Worm (Caenorhabditis elegans): Measurements from ENCODE around the gene nkb-3.

DNA sequence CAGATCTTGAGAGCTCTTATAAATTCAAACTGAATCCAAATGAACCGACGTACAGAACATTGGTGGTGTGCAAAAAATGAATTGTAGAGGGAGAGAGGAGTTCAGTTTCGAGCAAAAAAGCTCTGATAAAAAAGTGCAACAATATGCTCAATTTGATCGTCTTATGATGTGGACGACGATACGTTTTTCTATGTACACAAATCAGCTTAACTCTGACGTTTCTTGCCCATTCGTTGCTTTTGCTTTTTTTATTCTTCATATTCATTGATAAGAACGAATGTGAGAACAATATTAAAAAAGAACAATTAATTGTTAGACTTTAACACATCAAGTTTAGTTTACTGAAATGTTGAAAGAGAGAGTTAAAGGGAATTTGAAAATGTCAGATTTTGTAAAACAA, 3.8 kb upstream of the nkb-3 start:
- TF ChIP-seq ama-1 (optimal IDR thresholded peaks at IDR 0.05) (no peak), ZK546.5 (tag; optimal IDR thresholded peaks at IDR 0.05) (no peak), jun-1 (tag; optimal IDR thresholded peaks at IDR 0.05) (no peak), mes-2 (tag; optimal IDR thresholded peaks at IDR 0.05; ENCODE audit: poor library complexity, severe bottlenecking) (no peak), dpl-1 (GFP tag; optimal IDR thresholded peaks at IDR 0.05) (no peak), madf-5 (GFP tag; IDR thresholded peaks at IDR 0.05) (no peak), fos-1 (tag; optimal IDR thresholded peaks at IDR 0.05) (no peak), snpc-4 (tag; optimal IDR thresholded peaks at IDR 0.05) (no peak), egl-43 (GFP tag; IDR thresholded peaks at IDR 0.05) (no peak), ztf-11 (tag; optimal IDR thresholded peaks at IDR 0.05) (no peak), aly-2 (tag; optimal IDR thresholded peaks at IDR 0.05) (no peak), lin-13 (GFP tag; optimal IDR thresholded peaks at IDR 0.05) (no peak), nhr-11 (tag; optimal IDR thresholded peaks at IDR 0.05) (no peak)
